Worm (Caenorhabditis elegans) whole organism, L1 larva: Measurements from ENCODE around the gene D2096.9.

Experiments
- F16B12.6 ChIP-seq: fragments of 150-350 bp; optimal IDR thresholded peaks from 2 replicates; lab custom pipeline; 2014; ENCODE audit warnings: missing biosample characterization, missing genetic modification characterization
- Y116A8C.19 ChIP-seq: sonication (generic microtip); optimal IDR thresholded peaks from 2 replicates; lab custom pipeline; 2016; ENCODE audit warnings: missing compliant biosample characterization, missing genetic modification characterization, borderline replicate concordance
- aha-1 ChIP-seq: fragments of 150-350 bp; optimal IDR thresholded peaks from 2 replicates; lab custom pipeline; 2014; ENCODE audit warnings: missing biosample characterization, missing genetic modification characterization
- alr-1 ChIP-seq: fragments of 200-800 bp; sonication (Bioruptor generic); optimal IDR thresholded peaks from 2 replicates; lab custom pipeline; 2018; ENCODE audit warnings: borderline replicate concordance, mild to moderate bottlenecking, missing genetic modification characterization, missing compliant biosample characterization
- aly-2 ChIP-seq: fragments of 150-350 bp; optimal IDR thresholded peaks from 2 replicates; lab custom pipeline; 2014; ENCODE audit warnings: missing biosample characterization, missing genetic modification characterization
- ceh-82 ChIP-seq, 3 experiments: fragments of 150-350 bp in 1 of 3; sonication (generic microtip) in 2 of 3; optimal IDR thresholded peaks; 2 replicates each; lab custom pipeline; 2014 to 2017; ENCODE audit warnings: missing biosample characterization in 3 of 3, missing genetic modification characterization in 3 of 3
- ceh-88 ChIP-seq: fragments of 200-800 bp; sonication (Bioruptor generic); IDR thresholded peaks from 2 replicates; pipeline ENCODE4 v1.3.6; 2022; ENCODE audit warnings: missing genetic modification characterization, missing compliant biosample characterization
- dpl-1 ChIP-seq, 3 experiments: fragments of 150-350 bp in 2 of 3; sonication (generic microtip) in 1 of 3; optimal IDR thresholded peaks; 2 replicates each; lab custom pipeline; 2014 to 2017; ENCODE audit warnings: missing biosample characterization in 3 of 3, missing genetic modification characterization in 3 of 3, missing genetic modification reagents in 3 of 3
- dsc-1 ChIP-seq: sonication (generic microtip); optimal IDR thresholded peaks from 2 replicates; lab custom pipeline; 2016; ENCODE audit warnings: mild to moderate bottlenecking, missing genetic modification characterization, missing compliant biosample characterization
- efl-1 ChIP-seq, 4 experiments: fragments of 150-350 bp; optimal IDR thresholded peaks in 3 of 4; peaks in 1 of 4; 1 replicate in 1 of 4; 2 replicates in 3 of 4; lab custom pipeline; 2014; ENCODE audit warnings: missing biosample characterization in 2 of 4, missing genetic modification characterization in 2 of 4, missing genetic modification reagents in 2 of 4
- egl-13 ChIP-seq: sonication (generic microtip); optimal IDR thresholded peaks from 2 replicates; lab custom pipeline; 2016; ENCODE audit warnings: missing genotype, missing genetic modification reagents, missing genetic modification characterization, missing compliant biosample characterization
- egl-27 ChIP-seq, 2 experiments: fragments of 150-350 bp in 1 of 2; sonication (generic microtip); optimal IDR thresholded peaks; 3 replicates each; lab custom pipeline; 2017 to 2018; ENCODE audit warnings: missing biosample characterization in 2 of 2, missing genetic modification characterization in 2 of 2, missing genetic modification reagents in 2 of 2
- fkh-10 ChIP-seq: sonication (generic microtip); optimal IDR thresholded peaks from 2 replicates; lab custom pipeline; 2017; ENCODE audit warnings: missing biosample characterization, missing genetic modification reagents, missing genetic modification characterization
- fkh-8 ChIP-seq: sonication (generic microtip); optimal IDR thresholded peaks from 2 replicates; lab custom pipeline; 2016; ENCODE audit warnings: mild to moderate bottlenecking, missing genetic modification characterization, missing compliant biosample characterization
- grh-1 ChIP-seq: fragments of 200-800 bp; sonication (Bioruptor generic); IDR thresholded peaks from 2 replicates; pipeline ENCODE4 v1.3.6; 2022; ENCODE audit warnings: missing genetic modification reagents, missing genetic modification characterization, missing compliant biosample characterization
- hlh-17 ChIP-seq: fragments of 200-800 bp; sonication (Bioruptor generic); optimal IDR thresholded peaks from 2 replicates; lab custom pipeline; 2018; ENCODE audit warnings: missing genetic modification characterization, mild to moderate bottlenecking, missing compliant biosample characterization, moderate library complexity, borderline replicate concordance
- hlh-4 ChIP-seq: sonication (generic microtip); optimal IDR thresholded peaks from 2 replicates; lab custom pipeline; 2016; ENCODE audit warnings: mild to moderate bottlenecking, missing genetic modification characterization, missing compliant biosample characterization
- lin-13 ChIP-seq: fragments of 150-350 bp; optimal IDR thresholded peaks from 2 replicates; lab custom pipeline; 2014; ENCODE audit warnings: missing biosample characterization, missing genetic modification reagents, missing genetic modification characterization
- lin-14 ChIP-seq: fragments of 200-800 bp; sonication (Bioruptor generic); optimal IDR thresholded peaks from 2 replicates; lab custom pipeline; 2018; ENCODE audit warnings: mild to moderate bottlenecking, missing genetic modification characterization, moderate library complexity, missing compliant biosample characterization
- lin-35 ChIP-seq, 2 experiments: fragments of 150-350 bp; optimal IDR thresholded peaks; 2 replicates each; lab custom pipeline; 2014; ENCODE audit warnings: missing biosample characterization in 2 of 2, missing genetic modification characterization in 2 of 2, missing genetic modification reagents in 2 of 2
- lsy-2 ChIP-seq, 2 experiments: fragments of 150-350 bp; optimal IDR thresholded peaks; 2 replicates each; lab custom pipeline; 2014; ENCODE audit warnings: missing biosample characterization in 2 of 2, missing genetic modification characterization in 2 of 2
- mab-9 ChIP-seq: fragments of 200-800 bp; sonication (Bioruptor generic); IDR thresholded peaks from 2 replicates; pipeline ENCODE4 v1.3.6; 2022; ENCODE audit warnings: missing genetic modification reagents, missing genetic modification characterization, missing compliant biosample characterization
- mep-1 ChIP-seq: fragments of 150-350 bp; optimal IDR thresholded peaks from 2 replicates; lab custom pipeline; 2014; ENCODE audit warnings: missing biosample characterization, missing genetic modification characterization
- nhr-20 ChIP-seq: sonication (generic microtip); optimal IDR thresholded peaks from 2 replicates; lab custom pipeline; 2016; ENCODE audit warnings: mild to moderate bottlenecking, missing genetic modification characterization, missing compliant biosample characterization
- nhr-28 ChIP-seq: fragments of 150-350 bp; optimal IDR thresholded peaks from 2 replicates; lab custom pipeline; 2014; ENCODE audit warnings: missing biosample characterization, missing genetic modification characterization
- nhr-47 ChIP-seq: sonication (generic microtip); optimal IDR thresholded peaks from 2 replicates; lab custom pipeline; 2016; ENCODE audit warnings: mild to moderate bottlenecking, missing genetic modification characterization, moderate library complexity, missing compliant biosample characterization
- nhr-71 ChIP-seq: sonication (generic microtip); optimal IDR thresholded peaks from 2 replicates; lab custom pipeline; 2016; ENCODE audit warnings: mild to moderate bottlenecking, missing genetic modification characterization, moderate library complexity, missing compliant biosample characterization
- nhr-76 ChIP-seq: sonication (generic microtip); optimal IDR thresholded peaks from 2 replicates; lab custom pipeline; 2017; ENCODE audit warnings: missing biosample characterization, missing genetic modification characterization
- nhr-77 ChIP-seq: fragments of 150-350 bp; optimal IDR thresholded peaks from 2 replicates; lab custom pipeline; 2014; ENCODE audit warnings: missing biosample characterization, missing genetic modification characterization
- nhr-85 ChIP-seq: sonication (generic microtip); peaks from one replicate; lab custom pipeline; 2016; ENCODE audit warnings: missing genetic modification characterization, inconsistent platforms, missing compliant biosample characterization
- nhr-90 ChIP-seq: sonication (generic microtip); optimal IDR thresholded peaks from 2 replicates; lab custom pipeline; 2016; ENCODE audit warnings: mild to moderate bottlenecking, missing genetic modification characterization, missing compliant biosample characterization; ENCODE audit not compliant: poor library complexity
- pag-3 ChIP-seq: sonication (generic microtip); optimal IDR thresholded peaks from 2 replicates; lab custom pipeline; 2017; ENCODE audit warnings: missing genetic modification characterization, mild to moderate bottlenecking, missing compliant biosample characterization, antibody characterized with exemption, borderline replicate concordance; ENCODE audit not compliant: insufficient read depth
- pax-3 ChIP-seq: fragments of 200-800 bp; sonication (Bioruptor generic); optimal IDR thresholded peaks from 2 replicates; lab custom pipeline; 2018; ENCODE audit warnings: mild to moderate bottlenecking, missing genetic modification characterization, moderate library complexity, missing compliant biosample characterization
- rnt-1 ChIP-seq: sonication (generic microtip); optimal IDR thresholded peaks from 2 replicates; lab custom pipeline; 2016; ENCODE audit warnings: mild to moderate bottlenecking, missing genetic modification characterization, moderate library complexity, missing compliant biosample characterization
- skn-1 ChIP-seq: fragments of 150-350 bp; optimal IDR thresholded peaks from 2 replicates; lab custom pipeline; 2014; ENCODE audit warnings: missing biosample characterization, missing genetic modification characterization
- sptf-1 ChIP-seq: fragments of 150-350 bp; optimal IDR thresholded peaks from 2 replicates; lab custom pipeline; 2014; ENCODE audit warnings: missing biosample characterization, missing genetic modification characterization
- swsn-7 ChIP-seq: sonication (generic microtip); optimal IDR thresholded peaks from 2 replicates; lab custom pipeline; 2016; ENCODE audit warnings: missing genetic modification characterization, missing compliant biosample characterization
- tlp-1 ChIP-seq: fragments of 150-350 bp; optimal IDR thresholded peaks from 2 replicates; lab custom pipeline; 2014; ENCODE audit warnings: missing biosample characterization, missing genetic modification characterization
- unc-30 ChIP-seq: sonication (generic microtip); optimal IDR thresholded peaks from 2 replicates; lab custom pipeline; 2017; ENCODE audit warnings: missing biosample characterization, missing genetic modification characterization
- unc-86 ChIP-seq: sonication (generic microtip); optimal IDR thresholded peaks from 2 replicates; lab custom pipeline; 2016; ENCODE audit warnings: missing genetic modification characterization, missing compliant biosample characterization
- vab-15 ChIP-seq: sonication (generic microtip); optimal IDR thresholded peaks from 2 replicates; lab custom pipeline; 2017; ENCODE audit warnings: missing genotype, mild to moderate bottlenecking, missing genetic modification characterization, missing compliant biosample characterization
- zag-1 ChIP-seq: fragments of 150-350 bp; optimal IDR thresholded peaks from 2 replicates; lab custom pipeline; 2014; ENCODE audit warnings: missing biosample characterization, missing genetic modification characterization
- ztf-11 ChIP-seq, 2 experiments: sonication (generic microtip); optimal IDR thresholded peaks; 2 replicates each; lab custom pipeline; 2016 to 2017; ENCODE audit warnings: missing genetic modification characterization in 2 of 2, missing biosample characterization in 1 of 2, missing compliant biosample characterization in 1 of 2
- ztf-4 ChIP-seq: fragments of 150-350 bp; optimal IDR thresholded peaks from 2 replicates; lab custom pipeline; 2014; ENCODE audit warnings: missing biosample characterization, missing genetic modification characterization

The D2096.9 gene

DNA sequence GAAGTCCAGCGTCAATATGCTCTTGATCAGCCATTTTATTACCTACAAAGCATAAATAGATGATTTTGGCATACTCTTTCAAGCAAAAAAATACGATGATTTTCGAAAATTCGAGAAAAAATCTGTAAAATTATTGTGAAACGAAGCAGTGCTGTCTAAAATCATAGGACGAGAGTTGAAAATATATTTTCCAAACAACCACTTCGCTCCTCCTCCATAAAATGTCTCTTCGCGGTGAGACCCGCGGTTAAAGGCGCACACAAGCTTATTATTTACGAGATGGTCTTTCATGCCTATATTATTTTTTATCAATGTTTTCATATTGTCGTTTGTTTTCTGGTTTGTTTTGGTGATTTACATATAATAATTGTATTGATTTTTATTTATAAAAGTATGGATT lies 3.3 kb downstream of the D2096.9 start, which contains the start of gene nap-1 (continued):
- TF ChIP-seq swsn-7 (tag; lab: Kevin White, UChicago) = peak; percentile 69
- no peak for TF ChIP-seq alr-1 (tag; lab: Kevin White, UChicago)
- TF ChIP-seq unc-86 = peak; percentile 58
- TF ChIP-seq nhr-20 (tag; lab: Kevin White, UChicago) = peak; percentile 79
- TF ChIP-seq hlh-4 = no peak
- TF ChIP-seq unc-30 (tag; lab: Kevin White, UChicago) = no peak
- peak; percentile 81 for TF ChIP-seq lin-13 (GFP tag; lab: Kevin White, UChicago)
- peak; percentile 79 for TF ChIP-seq nhr-47 (tag; lab: Kevin White, UChicago)
- TF ChIP-seq zag-1 (tag; lab: Kevin White, UChicago) = no peak
- TF ChIP-seq Y116A8C.19 (tag; lab: Kevin White, UChicago) = no peak
- TF ChIP-seq nhr-76 (tag; lab: Kevin White, UChicago) = no peak
- peak; percentile 77 to 85 for TF ChIP-seq lin-35 (GFP tag; optimal IDR thresholded peaks at IDR 0.05; lab: Kevin White, UChicago)
- no peak for TF ChIP-seq nhr-28 (tag; lab: Kevin White, UChicago)
- TF ChIP-seq efl-1 (optimal IDR thresholded peaks at IDR 0.05; lab: Kevin White, UChicago) = peak; percentile 81
- peak; percentile 70 to 97 for TF ChIP-seq efl-1 (GFP tag; optimal IDR thresholded peaks at IDR 0.05 in 1 of 2; lab: Kevin White, UChicago)
- no peak for TF ChIP-seq ztf-4
- TF ChIP-seq hlh-17 (GFP tag; lab: Kevin White, UChicago) = no peak
- peak in 1 of 2 experiments; percentile 9 for TF ChIP-seq egl-27 (tag; optimal IDR thresholded peaks at IDR 0.05; lab: Kevin White, UChicago)
- no peak for TF ChIP-seq sptf-1
- TF ChIP-seq fkh-8 (tag; lab: Kevin White, UChicago) = peak; percentile 69
- TF ChIP-seq fkh-10 = no peak
- TF ChIP-seq F16B12.6 (tag; lab: Kevin White, UChicago) = peak; percentile 47
- TF ChIP-seq dsc-1 = peak; percentile 48
- TF ChIP-seq pax-3 (tag; lab: Kevin White, UChicago) = no peak
- peak; percentile 61 for TF ChIP-seq nhr-90 (tag; lab: Kevin White, UChicago)
- TF ChIP-seq aha-1 (tag; lab: Kevin White, UChicago) = peak; percentile 42
- TF ChIP-seq pag-3 (tag; lab: Kevin White, UChicago) = no peak
- TF ChIP-seq nhr-85 (tag; lab: Kevin White, UChicago) = peak; percentile 71
- TF ChIP-seq, all 84 proteins: peak for 42

- TF ChIP-seq tlp-1 = no peak
- TF ChIP-seq dpl-1 (GFP tag; optimal IDR thresholded peaks at IDR 0.05; lab: Kevin White, UChicago) = no peak
- no peak for TF ChIP-seq egl-13 (tag; lab: Kevin White, UChicago)
- TF ChIP-seq dsc-1 = no peak
- no peak for TF ChIP-seq hlh-17 (GFP tag; lab: Kevin White, UChicago)
These were observed 4.3 kb downstream of the D2096.9 start for ce11 chrIV:8378280-8378679.

- TF ChIP-seq grh-1 (GFP tag; lab: Robert Waterston, UW) (0 out of 2 replicates have a peak, but pooled peaks have one; percentile 11), ceh-88 (GFP tag; lab: Robert Waterston, UW) (no peak), aly-2 (tag; lab: Kevin White, UChicago) (peak; percentile 43)
These were observed 5.1 kb downstream of the D2096.9 start, which contains the start of gene D2096.7 for ce11 chrIV:8377501-8377900. Gene D2096.7, minus strand, starts transcription at chrIV:8377630.

ce11 chrIV:8376923-8377322 lies 5.7 kb downstream of the D2096.9 start:
- TF ChIP-seq mep-1 (peak; percentile 36), nhr-77 (tag; lab: Kevin White, UChicago) (peak; percentile 38), ceh-82 (tag; optimal IDR thresholded peaks at IDR 0.05; lab: Kevin White, UChicago) (peak in 2 of 3 experiments; percentile 2 to 38), ztf-11 (tag; optimal IDR thresholded peaks at IDR 0.05; lab: Kevin White, UChicago) (no peak), mab-9 (GFP tag; lab: Robert Waterston, UW) (no peak), efl-1 (optimal IDR thresholded peaks at IDR 0.05; lab: Kevin White, UChicago) (peak in 1 of 2 experiments; percentile 27), efl-1 (GFP tag; optimal IDR thresholded peaks at IDR 0.05 in 1 of 2; lab: Kevin White, UChicago) (no peak), vab-15 (tag; lab: Kevin White, UChicago) (no peak), dsc-1 (peak; percentile 58), rnt-1 (peak; percentile 12), nhr-71 (peak; percentile 9), lsy-2 (tag; optimal IDR thresholded peaks at IDR 0.05; lab: Kevin White, UChicago) (peak in 1 of 2 experiments; percentile 32), lin-35 (GFP tag; optimal IDR thresholded peaks at IDR 0.05; lab: Kevin White, UChicago) (peak in 1 of 2 experiments; percentile 16), lin-14 (GFP tag; lab: Kevin White, UChicago) (peak; percentile 46), skn-1 (peak; percentile 72)
- TF ChIP-seq, all 84 proteins: peak for 11
